1 fruit fly cellular context compared by ENCODE assay signal in genomic region chr3L:19557197-19557995, dm6.
A peak's percentile ranks its signal among the peaks of the same experiment; 100 is the strongest.
TF ChIP-seq lines count a peak whose summit lies in the region.

No protein-coding gene starts in this region.

TF ChIP-seq in whole organism, embryonic, 481 proteins besides CTCF, POLR2A, EP300 and RAD21 (continued from another document and continues in another):
- TF ChIP-seq ato (GFP tag; IDR thresholded peaks at IDR 0.05; lab: Robert Waterston, UW; ENCODE audit: partially characterized antibody) (no peak), PHDP (tag; optimal IDR thresholded peaks at IDR 0.05; lab: Kevin White, UChicago) (no peak), tin (GFP tag; optimal IDR thresholded peaks at IDR 0.05; lab: Kevin White, UChicago) (no peak), CG11398 (GFP tag; optimal IDR thresholded peaks at IDR 0.05; lab: Kevin White, UChicago) (no peak), CG9215 (GFP tag; IDR thresholded peaks at IDR 0.05; lab: Robert Waterston, UW) (no peak), CG2202 (tag; optimal IDR thresholded peaks at IDR 0.05; lab: Kevin White, UChicago) (no peak), CG32767 (GFP tag; IDR thresholded peaks at IDR 0.05; lab: Robert Waterston, UW) (no peak), Usf (GFP tag; optimal IDR thresholded peaks at IDR 0.05; lab: Kevin White, UChicago) (no peak), NC2β (GFP tag; optimal IDR thresholded peaks at IDR 0.05; lab: Kevin White, UChicago) (no peak), CG7786 (GFP tag; optimal IDR thresholded peaks at IDR 0.05; lab: Kevin White, UChicago) (no peak), CG33213 (GFP tag; optimal IDR thresholded peaks at IDR 0.05; lab: Kevin White, UChicago) (no peak), CG18262 (tag; optimal IDR thresholded peaks at IDR 0.05; lab: Kevin White, UChicago) (peak; percentile 82), Spps (tag; optimal IDR thresholded peaks at IDR 0.05; lab: Kevin White, UChicago) (no peak), Mad (GFP tag; optimal IDR thresholded peaks at IDR 0.05; lab: Kevin White, UChicago) (no peak), ac (GFP tag; optimal IDR thresholded peaks at IDR 0.05; lab: Kevin White, UChicago) (peak; percentile 78), zf30C (GFP tag; optimal IDR thresholded peaks at IDR 0.05; lab: Kevin White, UChicago) (no peak), CG12942 (GFP tag; optimal IDR thresholded peaks at IDR 0.05; lab: Kevin White, UChicago) (no peak), CG9609 (GFP tag; optimal IDR thresholded peaks at IDR 0.05; lab: Kevin White, UChicago) (no peak), ken (GFP tag; IDR thresholded peaks at IDR 0.05; lab: Robert Waterston, UW) (no peak), sr (GFP tag; IDR thresholded peaks at IDR 0.05; lab: Robert Waterston, UW) (no peak), Taf1 (GFP tag; IDR thresholded peaks at IDR 0.05; lab: Robert Waterston, UW) (no peak), ci (GFP tag; IDR thresholded peaks at IDR 0.05; lab: Robert Waterston, UW) (no peak), trh (GFP tag; optimal IDR thresholded peaks at IDR 0.05; lab: Kevin White, UChicago) (no peak), CG8478 (optimal IDR thresholded peaks at IDR 0.05; lab: Kevin White, UChicago) (no peak), ase (GFP tag; IDR thresholded peaks at IDR 0.05; lab: Robert Waterston, UW) (no peak), tna (GFP tag; IDR thresholded peaks at IDR 0.05; lab: Robert Waterston, UW; ENCODE audit: partially characterized antibody) (no peak), CG31365 (tag; optimal IDR thresholded peaks at IDR 0.05; lab: Kevin White, UChicago) (no peak), CG4820 (GFP tag; optimal IDR thresholded peaks at IDR 0.05; lab: Kevin White, UChicago) (no peak), CG1792 (GFP tag; optimal IDR thresholded peaks at IDR 0.05; lab: Kevin White, UChicago) (no peak), wdn (GFP tag; IDR thresholded peaks at IDR 0.05; lab: Robert Waterston, UW) (no peak), ERR (GFP tag; optimal IDR thresholded peaks at IDR 0.05; lab: Kevin White, UChicago) (no peak), CG18764 (GFP tag; optimal IDR thresholded peaks at IDR 0.05; lab: Kevin White, UChicago) (no peak), gsb-n (tag; optimal IDR thresholded peaks at IDR 0.05; lab: Kevin White, UChicago) (peak; percentile 58), Scr (GFP tag; IDR thresholded peaks at IDR 0.05; lab: Robert Waterston, UW; ENCODE audit: partially characterized antibody) (no peak), CG10654 (GFP tag; optimal IDR thresholded peaks at IDR 0.05; lab: Kevin White, UChicago) (no peak), CG34376 (GFP tag; optimal IDR thresholded peaks at IDR 0.05; lab: Kevin White, UChicago) (no peak), D19A (tag; optimal IDR thresholded peaks at IDR 0.05; lab: Kevin White, UChicago) (peak; percentile 38), ab (GFP tag; optimal IDR thresholded peaks at IDR 0.05; lab: Kevin White, UChicago) (no peak), Ravus (GFP tag; IDR thresholded peaks at IDR 0.05; lab: Robert Waterston, UW) (no peak), tio (GFP tag; optimal IDR thresholded peaks at IDR 0.05; lab: Kevin White, UChicago) (peak; percentile 13), jumu (GFP tag; optimal IDR thresholded peaks at IDR 0.05; lab: Kevin White, UChicago) (no peak), Hr78 (GFP tag; optimal IDR thresholded peaks at IDR 0.05; lab: Kevin White, UChicago) (no peak), CG4282 (GFP tag; optimal IDR thresholded peaks at IDR 0.05; lab: Kevin White, UChicago) (no peak), CG14441 (GFP tag; IDR thresholded peaks at IDR 0.05; lab: Robert Waterston, UW) (no peak), HmgZ (tag; optimal IDR thresholded peaks at IDR 0.05; lab: Kevin White, UChicago) (no peak), CG15269 (tag; optimal IDR thresholded peaks at IDR 0.05; lab: Kevin White, UChicago) (no peak), CG16815 (GFP tag; optimal IDR thresholded peaks at IDR 0.05; lab: Kevin White, UChicago) (peak; percentile 24), CkIIα-i1 (GFP tag; IDR thresholded peaks at IDR 0.05; lab: Robert Waterston, UW) (no peak), CG12155 (GFP tag; optimal IDR thresholded peaks at IDR 0.05; lab: Kevin White, UChicago) (no peak), vfl (GFP tag; optimal IDR thresholded peaks at IDR 0.05; lab: Kevin White, UChicago) (no peak), Eip74EF (GFP tag; optimal IDR thresholded peaks at IDR 0.05; lab: Kevin White, UChicago) (no peak), fru (optimal IDR thresholded peaks at IDR 0.05; lab: Kevin White, UChicago) (no peak), chn (GFP tag; optimal IDR thresholded peaks at IDR 0.05; lab: Kevin White, UChicago) (no peak), bbx (GFP tag; IDR thresholded peaks at IDR 0.05; lab: Robert Waterston, UW; ENCODE audit: partially characterized antibody) (no peak), CG42726 (GFP tag; IDR thresholded peaks at IDR 0.05; lab: Robert Waterston, UW; ENCODE audit: partially characterized antibody) (no peak), Atf3 (GFP tag; optimal IDR thresholded peaks at IDR 0.05; lab: Kevin White, UChicago) (no peak), eyg (GFP tag; optimal IDR thresholded peaks at IDR 0.05; lab: Kevin White, UChicago) (no peak), pnt (GFP tag; optimal IDR thresholded peaks at IDR 0.05; lab: Kevin White, UChicago) (no peak), sens-2 (GFP tag; IDR thresholded peaks at IDR 0.05; lab: Robert Waterston, UW) (no peak), chm (GFP tag; IDR thresholded peaks at IDR 0.05; lab: Robert Waterston, UW) (no peak), Dad (GFP tag; optimal IDR thresholded peaks at IDR 0.05; lab: Kevin White, UChicago) (no peak), tgo (GFP tag; IDR thresholded peaks at IDR 0.05; lab: Robert Waterston, UW) (no peak), CG15011 (GFP tag; optimal IDR thresholded peaks at IDR 0.05; lab: Kevin White, UChicago) (no peak), Gsc (GFP tag; IDR thresholded peaks at IDR 0.05; lab: Robert Waterston, UW) (no peak), CG31441 (GFP tag; IDR thresholded peaks at IDR 0.05; lab: Robert Waterston, UW) (peak; percentile 66), unpg (GFP tag; optimal IDR thresholded peaks at IDR 0.05; lab: Kevin White, UChicago) (no peak), CG14014 (GFP tag; IDR thresholded peaks at IDR 0.05; lab: Robert Waterston, UW) (no peak), disco-r (GFP tag; optimal IDR thresholded peaks at IDR 0.05; lab: Kevin White, UChicago) (no peak), CG10366 (GFP tag; IDR thresholded peaks at IDR 0.05; lab: Robert Waterston, UW) (no peak), Nf-YA (GFP tag; IDR thresholded peaks at IDR 0.05; lab: Robert Waterston, UW) (no peak), CG10267 (tag; optimal IDR thresholded peaks at IDR 0.05; lab: Kevin White, UChicago) (peak; percentile 51), HmgD (GFP tag; optimal IDR thresholded peaks at IDR 0.05; lab: Kevin White, UChicago) (no peak), sd (tag; optimal IDR thresholded peaks at IDR 0.05; lab: Kevin White, UChicago) (peak; percentile 25), MTF-1 (GFP tag; optimal IDR thresholded peaks at IDR 0.05; lab: Kevin White, UChicago; ENCODE audit: borderline replicate concordance) (no peak), CG30431 (GFP tag; optimal IDR thresholded peaks at IDR 0.05; lab: Kevin White, UChicago) (no peak), Bteb2 (GFP tag; optimal IDR thresholded peaks at IDR 0.05; lab: Kevin White, UChicago) (no peak), YL-1 (GFP tag; optimal IDR thresholded peaks at IDR 0.05; lab: Kevin White, UChicago) (no peak), CrebB (tag; optimal IDR thresholded peaks at IDR 0.05; lab: Kevin White, UChicago) (no peak), phol (tag; optimal IDR thresholded peaks at IDR 0.05; lab: Kevin White, UChicago) (peak; percentile 65), CG14050 (GFP tag; IDR thresholded peaks at IDR 0.05; lab: Robert Waterston, UW) (no peak), CG1024 (GFP tag; IDR thresholded peaks at IDR 0.05; lab: Robert Waterston, UW) (no peak), CG6654 (GFP tag; optimal IDR thresholded peaks at IDR 0.05; lab: Kevin White, UChicago) (no peak), CG8290 (GFP tag; optimal IDR thresholded peaks at IDR 0.05; lab: Kevin White, UChicago) (no peak), CG8290 (tag; optimal IDR thresholded peaks at IDR 0.05; lab: Kevin White, UChicago) (no peak), Sry-δ (GFP tag; optimal IDR thresholded peaks at IDR 0.05; lab: Kevin White, UChicago) (no peak), CG10565 (GFP tag; optimal IDR thresholded peaks at IDR 0.05; lab: Kevin White, UChicago) (no peak), jing (GFP tag; optimal IDR thresholded peaks at IDR 0.05; lab: Kevin White, UChicago) (no peak), Mrtf (GFP tag; IDR thresholded peaks at IDR 0.05; lab: Robert Waterston, UW) (no peak), sc (optimal IDR thresholded peaks at IDR 0.05; lab: Kevin White, UChicago) (no peak), sc (GFP tag; optimal IDR thresholded peaks at IDR 0.05; lab: Kevin White, UChicago) (peak; percentile 45), CG11695 (GFP tag; IDR thresholded peaks at IDR 0.05; lab: Robert Waterston, UW) (no peak), Poxn (GFP tag; IDR thresholded peaks at IDR 0.05; lab: Robert Waterston, UW) (no peak), slp2 (GFP tag; optimal IDR thresholded peaks at IDR 0.05; lab: Kevin White, UChicago) (no peak), CG10147 (GFP tag; optimal IDR thresholded peaks at IDR 0.05; lab: Kevin White, UChicago) (no peak), caup (GFP tag; optimal IDR thresholded peaks at IDR 0.05; lab: Kevin White, UChicago; ENCODE audit: severe bottlenecking) (no peak), CG10209 (GFP tag; optimal IDR thresholded peaks at IDR 0.05; lab: Kevin White, UChicago) (peak; percentile 26), HLHmδ (GFP tag; optimal IDR thresholded peaks at IDR 0.05; lab: Kevin White, UChicago) (no peak), Chrac-16 (GFP tag; optimal IDR thresholded peaks at IDR 0.05; lab: Kevin White, UChicago) (no peak), croc (GFP tag; conservative IDR thresholded peaks at IDR 0.05; lab: Robert Waterston, UW) (no peak), stc (GFP tag; IDR thresholded peaks at IDR 0.05; lab: Robert Waterston, UW) (no peak), CG2712 (tag; optimal IDR thresholded peaks at IDR 0.05; lab: Kevin White, UChicago) (peak; percentile 65), nom (GFP tag; optimal IDR thresholded peaks at IDR 0.05; lab: Kevin White, UChicago) (peak; percentile 71), lov (optimal IDR thresholded peaks at IDR 0.05; lab: Kevin White, UChicago) (no peak), lov (GFP tag; IDR thresholded peaks at IDR 0.05; lab: Robert Waterston, UW) (no peak), Hr51 (GFP tag; optimal IDR thresholded peaks at IDR 0.05; lab: Kevin White, UChicago) (no peak), CG2120 (GFP tag; optimal IDR thresholded peaks at IDR 0.05; lab: Kevin White, UChicago) (no peak), pum (GFP tag; optimal IDR thresholded peaks at IDR 0.05; lab: Kevin White, UChicago) (no peak), sug (tag; optimal IDR thresholded peaks at IDR 0.05; lab: Kevin White, UChicago) (no peak), GATAe (GFP tag; conservative IDR thresholded peaks at IDR 0.05; lab: Robert Waterston, UW) (no peak), corto (GFP tag; optimal IDR thresholded peaks at IDR 0.05; lab: Kevin White, UChicago) (peak; percentile 52), gt (GFP tag; IDR thresholded peaks at IDR 0.05; lab: Robert Waterston, UW) (no peak), CG7987 (GFP tag; optimal IDR thresholded peaks at IDR 0.05; lab: Kevin White, UChicago) (no peak), gcm (GFP tag; optimal IDR thresholded peaks at IDR 0.05; lab: Kevin White, UChicago) (no peak), Dll (GFP tag; IDR thresholded peaks at IDR 0.05; lab: Robert Waterston, UW; ENCODE audit: partially characterized antibody) (no peak), TFAM (GFP tag; optimal IDR thresholded peaks at IDR 0.05; lab: Kevin White, UChicago) (no peak), CG9876 (GFP tag; optimal IDR thresholded peaks at IDR 0.05; lab: Kevin White, UChicago) (no peak), ro (GFP tag; IDR thresholded peaks at IDR 0.05; lab: Robert Waterston, UW) (no peak), cg (GFP tag; optimal IDR thresholded peaks at IDR 0.05; lab: Kevin White, UChicago) (no peak), kah (GFP tag; optimal IDR thresholded peaks at IDR 0.05; lab: Kevin White, UChicago) (no peak), pita (GFP tag; optimal IDR thresholded peaks at IDR 0.05; lab: Kevin White, UChicago) (no peak), CG7372 (GFP tag; IDR thresholded peaks at IDR 0.05; lab: Robert Waterston, UW) (no peak), mld (GFP tag; IDR thresholded peaks at IDR 0.05; lab: Robert Waterston, UW; ENCODE audit: partially characterized antibody) (no peak), jigr1 (GFP tag; IDR thresholded peaks at IDR 0.05; lab: Robert Waterston, UW) (no peak), prd (optimal IDR thresholded peaks at IDR 0.05; lab: Kevin White, UChicago) (no peak), prd (GFP tag; IDR thresholded peaks at IDR 0.05; lab: Robert Waterston, UW) (peak; percentile 31; the same call in 1 of the 3 replicates), HLH4C (GFP tag; IDR thresholded peaks at IDR 0.05; lab: Robert Waterston, UW; ENCODE audit: partially characterized antibody) (no peak), CG3163 (GFP tag; optimal IDR thresholded peaks at IDR 0.05; lab: Kevin White, UChicago) (no peak), repo (GFP tag; optimal IDR thresholded peaks at IDR 0.05; lab: Kevin White, UChicago) (no peak), CG4707 (GFP tag; optimal IDR thresholded peaks at IDR 0.05; lab: Kevin White, UChicago) (no peak), fd96Cb (tag; optimal IDR thresholded peaks at IDR 0.05; lab: Kevin White, UChicago) (peak; percentile 25), D19B (GFP tag; optimal IDR thresholded peaks at IDR 0.05; lab: Kevin White, UChicago) (no peak), toy (GFP tag; IDR thresholded peaks at IDR 0.05; lab: Robert Waterston, UW) (no peak), Side (GFP tag; optimal IDR thresholded peaks at IDR 0.05; lab: Kevin White, UChicago) (no peak), fd64A (GFP tag; optimal IDR thresholded peaks at IDR 0.05; lab: Kevin White, UChicago) (no peak), dan (GFP tag; IDR thresholded peaks at IDR 0.05; lab: Robert Waterston, UW) (no peak), Abd-B (GFP tag; optimal IDR thresholded peaks at IDR 0.05; lab: Kevin White, UChicago) (no peak), CG2889 (GFP tag; IDR thresholded peaks at IDR 0.05; lab: Robert Waterston, UW) (no peak), CG1603 (tag; optimal IDR thresholded peaks at IDR 0.05; lab: Kevin White, UChicago) (no peak), CG17359 (tag; optimal IDR thresholded peaks at IDR 0.05; lab: Kevin White, UChicago) (no peak), pho (GFP tag; optimal IDR thresholded peaks at IDR 0.05; lab: Kevin White, UChicago) (no peak), cwo (GFP tag; optimal IDR thresholded peaks at IDR 0.05; lab: Kevin White, UChicago) (no peak)
